Worm (Caenorhabditis elegans) whole organism, young adult: ENCODE data around the gene Y57G11C.33.
A peak's percentile ranks its signal among the peaks of the same experiment; 100 is the strongest.

Experiments
- cebp-2 ChIP-seq: fragments of 200-800 bp; sonication (Bioruptor generic); IDR thresholded peaks from 2 replicates; pipeline ENCODE4 v1.3.6; 2022; ENCODE audit warnings: missing genetic modification characterization, missing compliant biosample characterization
- die-1 ChIP-seq: sonication (generic microtip); optimal IDR thresholded peaks from 2 replicates; lab custom pipeline; 2016; ENCODE audit warnings: missing genotype, mild to moderate bottlenecking, missing genetic modification characterization, missing compliant biosample characterization
- ets-4 ChIP-seq: fragments of 200-800 bp; sonication (Bioruptor generic); optimal IDR thresholded peaks from 2 replicates; lab custom pipeline; 2018; ENCODE audit warnings: mild to moderate bottlenecking, missing genetic modification characterization, missing compliant biosample characterization
- hrde-1 ChIP-seq: sonication (generic microtip); optimal IDR thresholded peaks from 2 replicates; lab custom pipeline; 2016; ENCODE audit warnings: missing genetic modification characterization, mild to moderate bottlenecking, missing compliant biosample characterization, moderate library complexity, missing genotype, missing genetic modification reagents, borderline replicate concordance
- nfya-1 ChIP-seq: sonication (generic microtip); optimal IDR thresholded peaks from 2 replicates; lab custom pipeline; 2017; ENCODE audit warnings: antibody characterized with exemption, missing compliant biosample characterization, missing genetic modification characterization, borderline replicate concordance; ENCODE audit not compliant: insufficient read depth

DNA sequence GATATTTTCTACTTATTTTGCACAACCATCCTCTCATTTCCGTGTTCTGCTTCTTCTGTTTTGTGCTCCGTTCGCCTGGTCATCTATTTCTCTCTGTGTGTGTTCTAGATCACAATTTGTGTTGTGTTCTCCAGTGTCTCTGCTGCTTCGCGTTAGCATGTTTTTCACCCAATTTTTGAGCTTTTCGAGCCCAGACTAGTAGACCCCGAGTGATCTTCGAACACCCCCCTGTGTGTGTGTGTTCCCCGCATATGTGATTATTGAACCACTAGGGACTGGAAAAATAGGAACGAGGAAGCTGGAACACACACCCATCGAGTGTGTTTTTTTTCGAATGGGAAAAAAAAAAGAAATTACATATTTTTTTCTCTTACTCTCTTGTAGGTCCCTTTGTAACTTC is 38.3 kb upstream of the Y57G11C.33 start:
- TF ChIP-seq cebp-2 (GFP tag; lab: Robert Waterston, UW) (peak; percentile 66; the same call in 1 of the 2 replicates), die-1 (tag; lab: Kevin White, UChicago) (no peak), hrde-1 (tag; lab: Kevin White, UChicago) (no peak), ets-4 (GFP tag; lab: Kevin White, UChicago) (no peak), nfya-1 (tag; lab: Kevin White, UChicago) (no peak)
